Worm (Caenorhabditis elegans) whole organism, dauer: ENCODE data around the gene R08A2.5.

Experiments
- unc-62 ChIP-seq: sonication (generic microtip); optimal IDR thresholded peaks from 2 replicates; lab custom pipeline; 2017; ENCODE audit warnings: missing biosample characterization, missing genetic modification reagents, missing genetic modification characterization

R08A2.5 gene

ce11 chrV:14689060-14689750 lies 23.2 kb upstream of the R08A2.5 start, which contains the start of gene gasr-8:
Gene gasr-8, plus strand, starts transcription at chrV:14689110.
- TF ChIP-seq unc-62, result no peak

ce11 chrV:14695713-14696112 lies 16.7 kb upstream of the R08A2.5 start:
- TF ChIP-seq unc-62, result no peak

ce11 chrV:14696604-14697307 lies 15.7 kb upstream of the R08A2.5 start, which contains the start of gene unc-112:
Gene unc-112, minus strand, starts transcription at chrV:14696654.
- no peak for TF ChIP-seq unc-62

- no peak for TF ChIP-seq unc-62
Measured at ce11 chrV:14698005-14698404, 14.4 kb upstream of the R08A2.5 start.

- no peak for TF ChIP-seq unc-62
Measured at ce11 chrV:14698666-14699065, 13.8 kb upstream of the R08A2.5 start, which contains the start of gene set-5. Gene set-5, plus strand, starts transcription at chrV:14698966.

- no peak for TF ChIP-seq unc-62
Measured at ce11 chrV:14707958-14708357, 4.5 kb upstream of the R08A2.5 start, which contains the start of gene R08A2.9. Gene R08A2.9, plus strand, starts transcription at chrV:14708258.

- TF ChIP-seq unc-62, result no peak
Measured at ce11 chrV:14711077-14711476, 1.3 kb upstream of the R08A2.5 start, which contains the start of gene ssp-33. Gene ssp-33, plus strand, starts transcription at chrV:14711377.

ce11 chrV:14715608-14716007 lies 3.2 kb downstream of the R08A2.5 start, which contains the start of gene R08A2.2:
Gene R08A2.2, minus strand, starts transcription at chrV:14715708.
- no peak for TF ChIP-seq unc-62

- no peak for TF ChIP-seq unc-62
Measured at ce11 chrV:14716114-14716513, 3.7 kb downstream of the R08A2.5 start, which contains the start of gene fbxa-147. Gene fbxa-147, plus strand, starts transcription at chrV:14716499.

- no peak for TF ChIP-seq unc-62
Measured at ce11 chrV:14719491-14719890, 7.1 kb downstream of the R08A2.5 start, which contains the start of gene R08A2.1. Gene R08A2.1, minus strand, starts transcription at chrV:14719591.

ce11 chrV:14723020-14723419 lies 10.6 kb downstream of the R08A2.5 start, which contains the start of gene R08A2.7:
Gene R08A2.7, plus strand, starts transcription at chrV:14723320.
- no peak for TF ChIP-seq unc-62

- TF ChIP-seq unc-62, result no peak
Measured at ce11 chrV:14725409-14725808, 13.0 kb downstream of the R08A2.5 start.

ce11 chrV:14726596-14726995 lies 14.2 kb downstream of the R08A2.5 start, which contains the start of gene Y50E8A.1:
Gene Y50E8A.1, plus strand, starts transcription at chrV:14726896.
- TF ChIP-seq unc-62, result no peak

- TF ChIP-seq unc-62, result no peak
Measured at ce11 chrV:14728754-14729153, 16.3 kb downstream of the R08A2.5 start, which contains the start of gene Y50E8A.2. Gene Y50E8A.2, minus strand, starts transcription at chrV:14728854.

ce11 chrV:14729343-14729742 lies 16.9 kb downstream of the R08A2.5 start, which contains the start of gene oig-3:
Gene oig-3, plus strand, starts transcription at chrV:14729643.
- TF ChIP-seq unc-62, result no peak

ce11 chrV:14734187-14734765 lies 21.9 kb downstream of the R08A2.5 start, which contains the start of gene unc-61:
Gene unc-61, minus strand, starts transcription at chrV:14734237.
- no peak for TF ChIP-seq unc-62

- TF ChIP-seq unc-62, result no peak
Measured at ce11 chrV:14736851-14737250, 24.4 kb downstream of the R08A2.5 start, which contains the start of gene Y50E8A.5. Gene Y50E8A.5, minus strand, starts transcription at chrV:14736951.
